Worm (Caenorhabditis elegans) whole organism, L2 larva: ENCODE measurements around the gene F21A3.11.

Experiments used
- ZK546.5 ChIP-seq: sonication (generic microtip); optimal IDR thresholded peaks from 2 replicates; lab custom pipeline; 2017; ENCODE audit warnings: missing biosample characterization, missing genetic modification characterization
- alr-1 ChIP-seq: fragments of 150-350 bp; optimal IDR thresholded peaks from 2 replicates; lab custom pipeline; 2014; ENCODE audit warnings: missing biosample characterization, missing genetic modification characterization
- ceh-16 ChIP-seq: fragments of 150-350 bp; optimal IDR thresholded peaks from 2 replicates; lab custom pipeline; 2014; ENCODE audit warnings: missing biosample characterization, missing genetic modification characterization
- elt-1 ChIP-seq: fragments of 150-350 bp; optimal IDR thresholded peaks from 2 replicates; lab custom pipeline; 2014; ENCODE audit warnings: missing biosample characterization, missing genetic modification characterization
- fos-1 ChIP-seq: fragments of 150-350 bp; optimal IDR thresholded peaks from 2 replicates; lab custom pipeline; 2014; ENCODE audit warnings: missing biosample characterization, missing genetic modification characterization
- lin-39 ChIP-seq: fragments of 150-350 bp; optimal IDR thresholded peaks from 2 replicates; lab custom pipeline; 2014; ENCODE audit warnings: missing biosample characterization, missing genetic modification reagents, missing genetic modification characterization
- mab-5 ChIP-seq: fragments of 150-350 bp; optimal IDR thresholded peaks from 2 replicates; lab custom pipeline; 2014; ENCODE audit warnings: missing biosample characterization, missing genetic modification characterization
- mbf-1 ChIP-seq: sonication (generic microtip); optimal IDR thresholded peaks from 2 replicates; lab custom pipeline; 2017; ENCODE audit warnings: missing biosample characterization, missing genetic modification characterization
- nhr-12 ChIP-seq: fragments of 150-350 bp; optimal IDR thresholded peaks from 2 replicates; lab custom pipeline; 2014; ENCODE audit warnings: missing biosample characterization, missing genetic modification characterization
- nhr-21 ChIP-seq: fragments of 150-350 bp; optimal IDR thresholded peaks from 2 replicates; lab custom pipeline; 2014; ENCODE audit warnings: missing biosample characterization, missing genetic modification characterization
- nhr-23 ChIP-seq: fragments of 150-350 bp; optimal IDR thresholded peaks from 2 replicates; lab custom pipeline; 2014; ENCODE audit warnings: missing biosample characterization, missing genetic modification reagents, missing genetic modification characterization
- nhr-77 ChIP-seq: fragments of 150-350 bp; optimal IDR thresholded peaks from 2 replicates; lab custom pipeline; 2014; ENCODE audit warnings: missing biosample characterization, missing genetic modification characterization
- sma-9 ChIP-seq, 2 experiments: fragments of 150-350 bp in 1 of 2; sonication (generic microtip) in 1 of 2; optimal IDR thresholded peaks; 2 replicates each; lab custom pipeline; 2014 to 2016; ENCODE audit warnings: missing genetic modification characterization in 2 of 2, mild to moderate bottlenecking in 1 of 2, missing biosample characterization in 1 of 2, missing compliant biosample characterization in 1 of 2, missing genetic modification reagents in 1 of 2, moderate library complexity in 1 of 2
- snpc-4 ChIP-seq: fragments of 150-350 bp; optimal IDR thresholded peaks from 2 replicates; lab custom pipeline; 2014; ENCODE audit warnings: missing biosample characterization, missing genetic modification characterization
- unc-39 ChIP-seq: fragments of 150-350 bp; optimal IDR thresholded peaks from 2 replicates; lab custom pipeline; 2014; ENCODE audit warnings: missing biosample characterization, missing genetic modification characterization

F21A3.11 gene

ce11 chrV:15484537-15484936 lies 48.5 kb downstream of the F21A3.11 start, which contains the start of gene C06B8.3:
Gene C06B8.3, minus strand, starts transcription at chrV:15484637.
- TF ChIP-seq mab-5 (tag; lab: Kevin White, UChicago), result no peak
- TF ChIP-seq nhr-23 (tag; lab: Kevin White, UChicago), result no peak
- TF ChIP-seq ceh-16 (tag; lab: Kevin White, UChicago), result no peak
- no peak for TF ChIP-seq nhr-21 (tag; lab: Kevin White, UChicago)
- TF ChIP-seq mbf-1 (tag; lab: Kevin White, UChicago), result no peak
- no peak for TF ChIP-seq unc-39 (tag; lab: Kevin White, UChicago)
- TF ChIP-seq nhr-12 (tag; lab: Kevin White, UChicago), result no peak
- TF ChIP-seq elt-1, result no peak
- no peak for TF ChIP-seq lin-39 (tag; lab: Kevin White, UChicago)
- no peak for TF ChIP-seq nhr-77 (tag; lab: Kevin White, UChicago)

ce11 chrV:15483563-15483962 lies 49.4 kb downstream of the F21A3.11 start:
- TF ChIP-seq sma-9 (GFP tag; optimal IDR thresholded peaks at IDR 0.05; lab: Kevin White, UChicago) (peak; percentile 59), sma-9 (tag; optimal IDR thresholded peaks at IDR 0.05; lab: Kevin White, UChicago) (no peak), alr-1 (tag; lab: Kevin White, UChicago) (no peak), fos-1 (peak; percentile 15), elt-1 (no peak)
- TF ChIP-seq, all 48 proteins: peak for 2

ce11 chrV:15481374-15481773 lies 51.6 kb downstream of the F21A3.11 start, which contains the start of gene nhr-150:
Gene nhr-150, minus strand, starts transcription at chrV:15481465.
- TF ChIP-seq ZK546.5 (tag; lab: Kevin White, UChicago) (no peak), snpc-4 (tag; lab: Kevin White, UChicago) (no peak), sma-9 (GFP tag; optimal IDR thresholded peaks at IDR 0.05; lab: Kevin White, UChicago) (peak; percentile 50), sma-9 (tag; optimal IDR thresholded peaks at IDR 0.05; lab: Kevin White, UChicago) (no peak)
- TF ChIP-seq, all 48 proteins: peak for 1
